Worm (Caenorhabditis elegans): ENCODE results near the gene T07D3.2.

T07D3.2 gene

DNA sequence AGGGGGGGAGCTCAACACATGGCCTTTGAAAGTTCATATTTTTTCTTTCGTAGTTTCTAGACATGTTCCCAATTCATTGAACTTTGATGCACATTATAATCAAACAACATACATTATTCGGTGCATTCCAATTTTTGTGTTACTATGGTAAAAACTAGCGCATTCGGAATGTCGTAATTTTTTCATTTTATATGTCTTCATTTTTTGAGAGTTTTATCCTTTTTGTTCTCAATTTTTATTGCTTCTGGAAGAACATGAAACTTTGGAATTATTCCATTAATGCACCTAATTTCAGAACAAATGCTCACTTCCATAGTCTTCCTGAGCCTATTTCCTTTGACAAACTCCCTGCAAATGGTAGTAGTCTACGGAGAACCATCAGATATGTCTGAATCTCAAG lies at the start of gene T07D3.2:
TSS of gene T07D3.2 (plus strand) at position 301 of the 400 bp plus-strand sequence.
- peak in 1 of 2 experiments; percentile 21 for TF ChIP-seq unc-62 (GFP tag; optimal IDR thresholded peaks at IDR 0.05 in 1 of 2)
- no peak for TF ChIP-seq unc-62 (tag; optimal IDR thresholded peaks at IDR 0.05)
- no peak for TF ChIP-seq F37D6.2 (tag; optimal IDR thresholded peaks at IDR 0.05)
- TF ChIP-seq lin-38 (GFP tag; IDR thresholded peaks at IDR 0.05), result no peak
- TF ChIP-seq ztf-11 (tag; optimal IDR thresholded peaks at IDR 0.05), result no peak
- TF ChIP-seq R02D3.7 (tag; optimal IDR thresholded peaks at IDR 0.05), result no peak
- TF ChIP-seq Y105C5A.15 (GFP tag; IDR thresholded peaks at IDR 0.05), result no peak
- TF ChIP-seq nhr-102 (tag; optimal IDR thresholded peaks at IDR 0.05), result no peak

DNA sequence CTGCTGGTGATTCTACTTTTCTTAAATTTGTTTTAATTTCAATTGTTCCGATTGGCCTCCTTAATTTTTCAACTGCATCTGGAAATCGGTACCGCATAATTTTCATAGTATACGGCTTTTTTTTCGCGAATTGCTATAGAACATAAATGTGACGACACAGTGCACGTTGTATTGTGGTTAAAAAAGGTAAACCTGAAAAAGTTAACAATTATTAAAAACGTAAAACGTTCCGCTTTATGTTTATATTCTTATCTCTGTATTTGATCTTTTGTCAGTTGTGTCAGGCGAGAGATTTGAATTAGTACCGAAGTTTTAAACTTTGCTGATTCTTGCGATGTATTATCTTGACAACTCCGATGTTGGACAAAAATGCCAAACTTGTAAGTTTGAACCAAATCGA lies 40.2 kb upstream of the T07D3.2 start, which contains the start of gene Y46B2A.4:
TSS of gene Y46B2A.4 (plus strand) at position 301 of the 400 bp plus-strand sequence.
- TF ChIP-seq mep-1 (tag; optimal IDR thresholded peaks at IDR 0.05) (no peak), dpl-1 (GFP tag; optimal IDR thresholded peaks at IDR 0.05) (no peak), unc-39 (tag; optimal IDR thresholded peaks at IDR 0.05) (no peak), nhr-77 (tag; optimal IDR thresholded peaks at IDR 0.05) (no peak), nhr-237 (tag; optimal IDR thresholded peaks at IDR 0.05) (no peak), mes-2 (tag; optimal IDR thresholded peaks at IDR 0.05; ENCODE audit: poor library complexity, severe bottlenecking) (no peak), dmd-9 (GFP tag; IDR thresholded peaks at IDR 0.05) (no peak), nhr-10 (tag; optimal IDR thresholded peaks at IDR 0.05) (no peak), mdt-29 (GFP tag; IDR thresholded peaks at IDR 0.05) (no peak), daf-16 (GFP tag; optimal IDR thresholded peaks at IDR 0.05) (no peak), daf-16 (tag; optimal IDR thresholded peaks at IDR 0.05) (no peak), unc-62 (GFP tag; optimal IDR thresholded peaks at IDR 0.05 in 1 of 2) (no peak), unc-62 (tag; optimal IDR thresholded peaks at IDR 0.05) (no peak)

- TF ChIP-seq aha-1 (tag) (peak; percentile 35), rbr-2 (tag; optimal IDR thresholded peaks at IDR 0.05) (no peak), nhr-42 (GFP tag; IDR thresholded peaks at IDR 0.05) (no peak), madf-9 (GFP tag; conservative IDR thresholded peaks at IDR 0.05) (no peak)
These were observed 34.9 kb upstream of the T07D3.2 start, which contains the start of gene Y46B2A.3 for ce11 chrII:866801-867200. TSS of gene Y46B2A.3 (minus strand) at chrII:866901.

DNA sequence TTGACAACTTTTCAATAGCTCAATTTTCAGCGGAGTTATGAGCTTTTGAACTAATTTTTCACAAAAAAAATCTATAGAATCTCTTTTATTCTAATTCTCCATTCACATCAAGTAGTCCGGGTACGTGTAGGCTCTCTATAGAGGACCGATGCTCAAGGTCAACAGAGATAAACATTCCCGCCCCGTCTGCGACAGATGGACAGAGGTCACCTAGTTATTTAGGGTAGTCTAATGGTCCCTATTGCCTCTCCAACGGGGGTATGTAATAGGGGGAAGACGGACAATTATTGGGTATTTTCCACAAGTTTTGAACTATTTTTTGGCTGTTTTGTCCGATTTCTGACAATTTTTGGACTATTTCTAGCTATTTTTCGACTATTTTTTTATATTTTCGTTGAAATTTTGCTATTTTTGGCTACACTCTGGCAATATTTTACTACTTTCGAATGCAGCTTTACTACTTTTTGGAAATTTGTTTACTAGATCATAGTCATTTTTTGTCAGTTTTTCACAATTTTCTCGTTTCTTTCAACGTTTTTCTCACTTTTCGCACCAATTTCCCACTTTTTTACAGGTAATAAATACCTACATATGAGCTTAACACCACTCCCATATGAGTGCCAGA lies 33.4 kb upstream of the T07D3.2 start, which contains the start of gene fbxc-51:
TSS of gene fbxc-51 (plus strand) at position 575 of the 625 bp plus-strand sequence.
- TF ChIP-seq dve-1 (tag; optimal IDR thresholded peaks at IDR 0.05; ENCODE audit: insufficient read depth), result no peak
- no peak for TF ChIP-seq hmg-1.1 (GFP tag; IDR thresholded peaks at IDR 0.05)
- no peak for TF ChIP-seq ztf-7 (tag; optimal IDR thresholded peaks at IDR 0.05)
- TF ChIP-seq saeg-2 (GFP tag; IDR thresholded peaks at IDR 0.05), result no peak
- TF ChIP-seq nhr-111 (GFP tag; optimal IDR thresholded peaks at IDR 0.05), result no peak

ce11 chrII:869316-869715 lies 32.4 kb upstream of the T07D3.2 start:
- TF ChIP-seq arid-1 (GFP tag; conservative IDR thresholded peaks at IDR 0.05) (no peak), saeg-2 (GFP tag; IDR thresholded peaks at IDR 0.05) (no peak), daf-19 (GFP tag; conservative IDR thresholded peaks at IDR 0.05) (no peak), F44E2.7 (GFP tag; IDR thresholded peaks at IDR 0.05) (no peak), zip-11 (GFP tag; IDR thresholded peaks at IDR 0.05) (no peak), F10B5.3 (tag; optimal IDR thresholded peaks at IDR 0.05) (no peak), unc-62 (GFP tag; optimal IDR thresholded peaks at IDR 0.05 in 1 of 2) (peak in 1 of 2 experiments; percentile 84), unc-62 (tag; optimal IDR thresholded peaks at IDR 0.05) (no peak), R02D3.7 (tag; optimal IDR thresholded peaks at IDR 0.05) (no peak), nhr-102 (tag; optimal IDR thresholded peaks at IDR 0.05) (no peak), dpl-1 (GFP tag; optimal IDR thresholded peaks at IDR 0.05) (no peak), F37D6.2 (tag; optimal IDR thresholded peaks at IDR 0.05) (no peak), aha-1 (tag) (peak; percentile 68), nhr-48 (tag; optimal IDR thresholded peaks at IDR 0.05) (no peak), lin-15B (tag; optimal IDR thresholded peaks at IDR 0.05) (no peak), mxl-2 (GFP tag; conservative IDR thresholded peaks at IDR 0.05) (no peak)

All from whole organism, L4 larva.